Worm (Caenorhabditis elegans) whole organism, L3 larva: ENCODE results near the gene tmem-184.

Experiments
- R02D3.7 ChIP-seq: fragments of 150-350 bp; optimal IDR thresholded peaks from 2 replicates; lab custom pipeline; 2014; ENCODE audit warnings: missing biosample characterization, missing genetic modification characterization
- aly-2 ChIP-seq: fragments of 150-350 bp; optimal IDR thresholded peaks from 2 replicates; lab custom pipeline; 2014; ENCODE audit warnings: missing biosample characterization, missing genetic modification characterization
- ceh-16 ChIP-seq: sonication (generic microtip); optimal IDR thresholded peaks from 2 replicates; lab custom pipeline; 2017; ENCODE audit warnings: missing biosample characterization, missing genetic modification characterization
- ceh-28 ChIP-seq: fragments of 150-350 bp; optimal IDR thresholded peaks from 2 replicates; lab custom pipeline; 2014; ENCODE audit warnings: missing biosample characterization, missing genetic modification reagents, missing genetic modification characterization
- ceh-82 ChIP-seq: fragments of 150-350 bp; optimal IDR thresholded peaks from 2 replicates; lab custom pipeline; 2014; ENCODE audit warnings: missing biosample characterization, missing genetic modification characterization
- daf-12 ChIP-seq: fragments of 150-350 bp; optimal IDR thresholded peaks from 2 replicates; lab custom pipeline; 2014; ENCODE audit warnings: missing biosample characterization, missing genetic modification reagents, missing genetic modification characterization
- egl-5 ChIP-seq: fragments of 150-350 bp; optimal IDR thresholded peaks from 2 replicates; lab custom pipeline; 2017; ENCODE audit warnings: missing biosample characterization, missing genetic modification reagents, missing genetic modification characterization, inconsistent platforms
- elt-2 ChIP-seq: sonication (generic microtip); optimal IDR thresholded peaks from 2 replicates; lab custom pipeline; 2016; ENCODE audit warnings: missing genetic modification reagents, mild to moderate bottlenecking, missing genetic modification characterization, missing compliant biosample characterization
- elt-3 ChIP-seq, 3 experiments: fragments of 150-350 bp in 1 of 3; sonication (generic microtip) in 2 of 3; optimal IDR thresholded peaks; 2 replicates in 2 of 3; 4 replicates in 1 of 3; lab custom pipeline; 2014 to 2017; ENCODE audit warnings: missing biosample characterization in 3 of 3, missing genetic modification characterization in 3 of 3
- fkh-10 ChIP-seq: sonication (generic microtip); optimal IDR thresholded peaks from 2 replicates; lab custom pipeline; 2017; ENCODE audit warnings: missing biosample characterization, missing genetic modification reagents, missing genetic modification characterization
- fkh-2 ChIP-seq: fragments of 150-350 bp; optimal IDR thresholded peaks from 2 replicates; lab custom pipeline; 2014; ENCODE audit warnings: missing biosample characterization, missing genetic modification reagents, missing genetic modification characterization
- fos-1 ChIP-seq: fragments of 150-350 bp; optimal IDR thresholded peaks from 2 replicates; lab custom pipeline; 2014; ENCODE audit warnings: missing biosample characterization, missing genetic modification characterization
- hmg-11 ChIP-seq: sonication (generic microtip); optimal IDR thresholded peaks from 2 replicates; lab custom pipeline; 2016; ENCODE audit warnings: missing genetic modification characterization, missing compliant biosample characterization
- lin-15B ChIP-seq: fragments of 150-350 bp; optimal IDR thresholded peaks from 2 replicates; lab custom pipeline; 2014; ENCODE audit warnings: missing biosample characterization, missing genetic modification characterization
- lsy-12 ChIP-seq: sonication (generic microtip); optimal IDR thresholded peaks from 2 replicates; lab custom pipeline; 2016; ENCODE audit warnings: mild to moderate bottlenecking, missing genetic modification characterization, missing compliant biosample characterization
- mml-1 ChIP-seq: fragments of 150-350 bp; sonication (generic microtip); optimal IDR thresholded peaks from 3 replicates; lab custom pipeline; 2014; ENCODE audit warnings: missing biosample characterization, missing genetic modification characterization
- nfya-1 ChIP-seq: sonication (generic microtip); optimal IDR thresholded peaks from 2 replicates; lab custom pipeline; 2017; ENCODE audit warnings: missing genetic modification characterization, mild to moderate bottlenecking, missing compliant biosample characterization, antibody characterized with exemption, moderate library complexity; ENCODE audit not compliant: insufficient read depth
- nhr-11 ChIP-seq: fragments of 150-350 bp; optimal IDR thresholded peaks from 2 replicates; lab custom pipeline; 2014; ENCODE audit warnings: missing biosample characterization, missing genetic modification characterization
- nhr-12 ChIP-seq: fragments of 150-350 bp; optimal IDR thresholded peaks from 2 replicates; lab custom pipeline; 2014; ENCODE audit warnings: missing biosample characterization, missing genetic modification characterization
- nhr-23 ChIP-seq: fragments of 150-350 bp; optimal IDR thresholded peaks from 2 replicates; lab custom pipeline; 2014; ENCODE audit warnings: missing biosample characterization, missing genetic modification reagents, missing genetic modification characterization
- nhr-25 ChIP-seq: sonication (generic microtip); optimal IDR thresholded peaks from 2 replicates; lab custom pipeline; 2017; ENCODE audit warnings: missing biosample characterization, missing genetic modification characterization
- nhr-28 ChIP-seq: fragments of 150-350 bp; optimal IDR thresholded peaks from 2 replicates; lab custom pipeline; 2014; ENCODE audit warnings: missing biosample characterization, missing genetic modification characterization
- nhr-43 ChIP-seq: sonication (generic microtip); optimal IDR thresholded peaks from 2 replicates; lab custom pipeline; 2016; ENCODE audit warnings: mild to moderate bottlenecking, missing genetic modification characterization, missing compliant biosample characterization; ENCODE audit not compliant: poor library complexity, severe bottlenecking
- nhr-76 ChIP-seq: fragments of 150-350 bp; sonication (generic microtip); optimal IDR thresholded peaks from 5 replicates; lab custom pipeline; 2014; ENCODE audit warnings: missing biosample characterization, missing genetic modification characterization
- pha-4 ChIP-seq: fragments of 150-350 bp; optimal IDR thresholded peaks from 2 replicates; lab custom pipeline; 2014; ENCODE audit warnings: missing biosample characterization, missing genetic modification reagents, missing genetic modification characterization
- skn-1 ChIP-seq: fragments of 150-350 bp; optimal IDR thresholded peaks from 2 replicates; lab custom pipeline; 2014; ENCODE audit warnings: missing biosample characterization, missing genetic modification characterization
- snpc-4 ChIP-seq: fragments of 150-350 bp; optimal IDR thresholded peaks from 2 replicates; lab custom pipeline; 2014; ENCODE audit warnings: missing biosample characterization, missing genetic modification characterization
- unc-39 ChIP-seq: sonication (generic microtip); optimal IDR thresholded peaks from 4 replicates; lab custom pipeline; 2017; ENCODE audit warnings: missing biosample characterization, missing genetic modification characterization
- unc-62 ChIP-seq: fragments of 150-350 bp; sonication (generic microtip); optimal IDR thresholded peaks from 4 replicates; lab custom pipeline; 2014; ENCODE audit warnings: missing biosample characterization, missing genetic modification reagents, missing genetic modification characterization
- ztf-11 ChIP-seq: fragments of 150-350 bp; optimal IDR thresholded peaks from 2 replicates; lab custom pipeline; 2014; ENCODE audit warnings: missing biosample characterization, missing genetic modification characterization
- ztf-4 ChIP-seq: fragments of 150-350 bp; optimal IDR thresholded peaks from 2 replicates; lab custom pipeline; 2014; ENCODE audit warnings: missing biosample characterization, missing genetic modification characterization

tmem-184 gene

ce11 chrX:14692905-14693304 is 13.8 kb downstream of the tmem-184 start, which contains the start of gene sox-3:
Gene sox-3 (minus strand): TSS chrX:14693005.
- no peak for TF ChIP-seq ceh-82 (tag; lab: Kevin White, UChicago)
- TF ChIP-seq nfya-1: peak; percentile 51

- TF ChIP-seq fos-1: no peak
- peak; percentile 2 for TF ChIP-seq nfya-1
Measured at ce11 chrX:14684406-14684927, 22.2 kb downstream of the tmem-184 start, which contains the start of gene csq-1. Gene csq-1 (plus strand): TSS chrX:14684877.

- TF ChIP-seq snpc-4 (tag; lab: Kevin White, UChicago): peak; percentile 39
- no peak for TF ChIP-seq nhr-28 (tag; lab: Kevin White, UChicago)
- TF ChIP-seq hmg-11: no peak
- TF ChIP-seq, all 47 proteins: peak for 1
Measured at ce11 chrX:14680474-14680873, 26.2 kb downstream of the tmem-184 start.

DNA sequence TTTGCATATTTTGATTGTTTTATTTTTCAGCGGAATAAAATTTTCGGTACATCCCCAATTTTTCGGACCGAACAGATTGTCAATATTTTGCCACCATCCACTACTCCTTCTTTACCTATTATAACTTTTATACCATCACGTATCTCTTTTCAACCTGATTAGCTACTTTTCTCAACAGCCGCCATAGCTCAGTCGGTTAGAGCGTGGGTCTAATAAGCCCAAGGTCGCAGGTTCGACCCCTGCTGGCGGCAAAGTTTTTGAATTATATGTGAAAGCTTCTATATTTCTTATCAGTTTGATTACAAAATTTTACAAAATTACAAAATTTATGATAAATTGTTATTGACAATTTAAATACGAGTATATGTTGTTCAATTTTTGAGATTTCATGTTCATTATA is 27.7 kb downstream of the tmem-184 start:
- TF ChIP-seq snpc-4 (tag; lab: Kevin White, UChicago): no peak
- TF ChIP-seq ztf-11: no peak
- TF ChIP-seq mml-1 (tag; lab: Kevin White, UChicago): no peak
- TF ChIP-seq lsy-12 (tag; lab: Kevin White, UChicago): no peak
- TF ChIP-seq R02D3.7 (tag; lab: Kevin White, UChicago): no peak
- TF ChIP-seq fkh-10: no peak
- no peak for TF ChIP-seq daf-12 (tag; lab: Kevin White, UChicago)
- TF ChIP-seq nhr-25: peak; percentile 19
- TF ChIP-seq lin-15B (tag; lab: Kevin White, UChicago): no peak
- TF ChIP-seq aly-2 (tag; lab: Kevin White, UChicago): no peak
- TF ChIP-seq unc-39 (tag; lab: Kevin White, UChicago): no peak
- no peak for TF ChIP-seq hmg-11
- TF ChIP-seq fkh-2 (tag; lab: Kevin White, UChicago): no peak
- TF ChIP-seq elt-2 (tag; lab: Kevin White, UChicago): peak; percentile 17
- TF ChIP-seq ztf-4 (tag; lab: Kevin White, UChicago): no peak

- TF ChIP-seq R02D3.7 (tag; lab: Kevin White, UChicago): no peak
- TF ChIP-seq nhr-43: no peak
- TF ChIP-seq skn-1 (tag; lab: Kevin White, UChicago): no peak
- no peak for TF ChIP-seq nhr-11
- no peak for TF ChIP-seq fkh-2 (tag; lab: Kevin White, UChicago)
- TF ChIP-seq nhr-12: no peak
- TF ChIP-seq egl-5 (tag; lab: Kevin White, UChicago): peak; percentile 72
- TF ChIP-seq ztf-11: no peak
Measured at ce11 chrX:14674028-14674427, 32.6 kb downstream of the tmem-184 start, which contains the start of gene slt-1. Gene slt-1 (plus strand): TSS chrX:14674328.

DNA sequence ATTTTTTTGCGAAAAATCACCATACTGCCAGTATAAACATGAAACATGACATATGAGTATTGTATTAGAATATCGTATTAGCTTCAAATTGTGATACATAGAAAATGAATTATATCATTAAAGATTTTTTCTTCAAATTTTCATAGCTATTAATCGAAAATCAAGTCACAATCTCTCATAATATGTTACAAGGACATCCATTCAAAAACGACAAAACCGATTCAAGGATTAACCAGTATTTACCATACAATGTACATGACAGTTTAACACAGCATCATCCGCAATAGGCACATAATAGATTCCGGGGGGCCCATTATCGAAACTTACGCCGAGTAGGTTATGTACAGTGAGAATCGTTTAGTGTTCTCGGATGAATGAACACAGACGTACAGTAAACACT is 35.4 kb downstream of the tmem-184 start:
- TF ChIP-seq egl-5 (tag; lab: Kevin White, UChicago) (no peak), ceh-16 (tag; lab: Kevin White, UChicago) (no peak), skn-1 (tag; lab: Kevin White, UChicago) (no peak), nhr-23 (tag; lab: Kevin White, UChicago) (no peak), nhr-11 (no peak), pha-4 (tag; lab: Kevin White, UChicago) (no peak), elt-3 (tag; optimal IDR thresholded peaks at IDR 0.05; lab: Kevin White, UChicago) (no peak), ztf-4 (tag; lab: Kevin White, UChicago) (no peak), ceh-28 (no peak), daf-12 (tag; lab: Kevin White, UChicago) (no peak), nhr-76 (no peak), ceh-82 (tag; lab: Kevin White, UChicago) (no peak), unc-62 (GFP tag; lab: Kevin White, UChicago) (no peak)
